Fruit fly (Drosophila melanogaster): ENCODE data around the gene CG5783.

The CG5783 gene

dm6 chr2L:18158622-18159043 lies 2.8 kb downstream of the CG5783 start (continued):
- TF ChIP-seq CG3838 (GFP tag; optimal IDR thresholded peaks at IDR 0.05) (no peak), CG33213 (GFP tag; optimal IDR thresholded peaks at IDR 0.05) (peak; percentile 4), nau (GFP tag; optimal IDR thresholded peaks at IDR 0.05) (no peak), gsb-n (tag; optimal IDR thresholded peaks at IDR 0.05) (no peak), CG16813 (GFP tag; IDR thresholded peaks at IDR 0.05; ENCODE audit: partially characterized antibody) (0 out of 3 replicates have a peak, but pooled peaks have one; percentile 32), salm (tag; optimal IDR thresholded peaks at IDR 0.05) (no peak), Mes4 (GFP tag; optimal IDR thresholded peaks at IDR 0.05) (no peak), H15 (GFP tag; IDR thresholded peaks at IDR 0.05) (no peak), Ravus (GFP tag; IDR thresholded peaks at IDR 0.05) (no peak), slou (GFP tag; optimal IDR thresholded peaks at IDR 0.05) (no peak), bcd (GFP tag; optimal IDR thresholded peaks at IDR 0.05) (no peak), CG9817 (tag; optimal IDR thresholded peaks at IDR 0.05) (no peak), BtbVII (GFP tag; optimal IDR thresholded peaks at IDR 0.05) (no peak), mam (GFP tag; optimal IDR thresholded peaks at IDR 0.05) (no peak), vnd (GFP tag; IDR thresholded peaks at IDR 0.05; ENCODE audit: partially characterized antibody) (no peak), CG9437 (GFP tag; optimal IDR thresholded peaks at IDR 0.05) (peak; percentile 71), CG12236 (GFP tag; optimal IDR thresholded peaks at IDR 0.05) (no peak), PHDP (tag; optimal IDR thresholded peaks at IDR 0.05) (no peak), tgo (GFP tag; IDR thresholded peaks at IDR 0.05) (no peak), sisA (GFP tag; IDR thresholded peaks at IDR 0.05) (no peak), wdn (GFP tag; IDR thresholded peaks at IDR 0.05) (no peak), Scr (GFP tag; IDR thresholded peaks at IDR 0.05; ENCODE audit: partially characterized antibody) (peak; percentile 37; the same call in 1 of the 2 replicates), kni (GFP tag; optimal IDR thresholded peaks at IDR 0.05) (no peak), CG14860 (GFP tag; IDR thresholded peaks at IDR 0.05; ENCODE audit: partially characterized antibody) (no peak), trem (tag; optimal IDR thresholded peaks at IDR 0.05) (peak; percentile 45), CG9215 (GFP tag; IDR thresholded peaks at IDR 0.05) (no peak), CG11695 (GFP tag; IDR thresholded peaks at IDR 0.05) (no peak), tap (tag; optimal IDR thresholded peaks at IDR 0.05) (no peak), pnt (GFP tag; optimal IDR thresholded peaks at IDR 0.05) (no peak), CG6254 (GFP tag; optimal IDR thresholded peaks at IDR 0.05) (no peak), fu2 (GFP tag; optimal IDR thresholded peaks at IDR 0.05) (no peak), Hmr (GFP tag; optimal IDR thresholded peaks at IDR 0.05) (no peak), CG3847 (GFP tag; IDR thresholded peaks at IDR 0.05) (no peak), crc (GFP tag; optimal IDR thresholded peaks at IDR 0.05) (no peak), sr (GFP tag; IDR thresholded peaks at IDR 0.05) (no peak), CG2129 (GFP tag; IDR thresholded peaks at IDR 0.05; ENCODE audit: partially characterized antibody) (no peak), tin (GFP tag; optimal IDR thresholded peaks at IDR 0.05) (no peak), bowl (GFP tag; IDR thresholded peaks at IDR 0.05) (no peak), YL-1 (GFP tag; optimal IDR thresholded peaks at IDR 0.05) (peak; percentile 4), pan (optimal IDR thresholded peaks at IDR 0.05) (no peak), pan (GFP tag; optimal IDR thresholded peaks at IDR 0.05 in 1 of 2, IDR thresholded peaks at IDR 0.05 in 1 of 2) (no peak), abd-A (tag; optimal IDR thresholded peaks at IDR 0.05) (no peak), yki (optimal IDR thresholded peaks at IDR 0.05) (no peak), Ets65A (GFP tag) (no peak), sob (GFP tag; IDR thresholded peaks at IDR 0.05) (no peak), phol (tag; optimal IDR thresholded peaks at IDR 0.05) (peak; percentile 44), CG4424 (GFP tag; optimal IDR thresholded peaks at IDR 0.05) (no peak), Lpt (GFP tag; optimal IDR thresholded peaks at IDR 0.05) (no peak), crp (GFP tag; optimal IDR thresholded peaks at IDR 0.05) (peak; percentile 39 to 88), odd (GFP tag; optimal IDR thresholded peaks at IDR 0.05) (no peak), C15 (GFP tag; IDR thresholded peaks at IDR 0.05) (no peak), CG42726 (GFP tag; IDR thresholded peaks at IDR 0.05; ENCODE audit: partially characterized antibody) (no peak)

Data from whole organism, embryonic.